Worm (Caenorhabditis elegans) whole organism, young adult: ENCODE data around the gene cpt-1.

ENCODE experiments used
- B0336.3 ChIP-seq: fragments of 200-800 bp; sonication (Bioruptor generic); IDR thresholded peaks from 2 replicates; pipeline ENCODE4 v1.3.6; 2022; ENCODE audit warnings: missing genetic modification characterization, missing compliant biosample characterization
- C17E4.6 ChIP-seq: fragments of 200-800 bp; sonication (Bioruptor generic); IDR thresholded peaks from 2 replicates; pipeline ENCODE4 v1.3.6; 2022; ENCODE audit warnings: missing genetic modification reagents, missing genetic modification characterization, missing compliant biosample characterization
- F22D6.2 ChIP-seq: sonication (generic microtip); optimal IDR thresholded peaks from 2 replicates; lab custom pipeline; 2016; ENCODE audit warnings: mild to moderate bottlenecking, missing genetic modification characterization, missing compliant biosample characterization
- F52B5.7 ChIP-seq: sonication (generic microtip); optimal IDR thresholded peaks from 2 replicates; lab custom pipeline; 2016; ENCODE audit warnings: mild to moderate bottlenecking, missing genetic modification characterization, missing compliant biosample characterization
- K12H6.12 ChIP-seq: fragments of 200-800 bp; sonication (Bioruptor generic); optimal IDR thresholded peaks from 2 replicates; lab custom pipeline; 2018; ENCODE audit warnings: mild to moderate bottlenecking, missing genetic modification characterization, missing compliant biosample characterization
- T26A5.8 ChIP-seq: sonication (generic microtip); optimal IDR thresholded peaks from 2 replicates; lab custom pipeline; 2016; ENCODE audit warnings: missing genetic modification characterization, missing compliant biosample characterization
- Y53G8AR.9 ChIP-seq: fragments of 200-800 bp; sonication (Bioruptor generic); conservative IDR thresholded peaks from 2 replicates; pipeline ENCODE4 v1.3.6; 2022; ENCODE audit warnings: missing genetic modification reagents, missing genetic modification characterization, missing compliant biosample characterization
- Y95B8A.8 ChIP-seq: fragments of 200-800 bp; sonication (Bioruptor generic); IDR thresholded peaks from 2 replicates; pipeline ENCODE4 v1.3.6; 2022; ENCODE audit warnings: missing genetic modification reagents, missing genetic modification characterization, missing compliant biosample characterization
- akir-1 ChIP-seq: fragments of 200-800 bp; sonication (Bioruptor generic); optimal IDR thresholded peaks from 2 replicates; lab custom pipeline; 2018; ENCODE audit warnings: mild to moderate bottlenecking, missing genetic modification characterization, moderate library complexity, missing compliant biosample characterization
- ama-1 ChIP-seq, 3 experiments: fragments of 150-350 bp in 1 of 3; sonication (generic microtip) in 2 of 3; optimal IDR thresholded peaks; 2 replicates each; lab custom pipeline; 2014 to 2018; ENCODE audit warnings: missing biosample characterization in 2 of 3, missing genetic modification characterization in 2 of 3, missing genetic modification reagents in 2 of 3
- athp-1 ChIP-seq: sonication (generic microtip); optimal IDR thresholded peaks from 2 replicates; lab custom pipeline; 2017; ENCODE audit warnings: mild to moderate bottlenecking, missing genetic modification characterization, missing compliant biosample characterization
- attf-3 ChIP-seq: fragments of 200-800 bp; sonication (Bioruptor generic); conservative IDR thresholded peaks from 2 replicates; pipeline ENCODE4 v1.3.6; 2022; ENCODE audit warnings: missing genetic modification reagents, missing genetic modification characterization, missing compliant biosample characterization
- attf-6 ChIP-seq: fragments of 200-800 bp; sonication (Bioruptor generic); IDR thresholded peaks from 2 replicates; pipeline ENCODE4 v1.3.6; 2022; ENCODE audit warnings: missing genetic modification reagents, missing genetic modification characterization, missing compliant biosample characterization
- cebp-1 ChIP-seq, 2 experiments: fragments of 200-800 bp in 1 of 2; sonication (Bioruptor generic) in 1 of 2; sonication (generic microtip) in 1 of 2; IDR thresholded peaks in 1 of 2; optimal IDR thresholded peaks in 1 of 2; 2 replicates each; pipeline versions ENCODE4 v1.3.6 to Lab custom; 2017 to 2022; ENCODE audit warnings: missing compliant biosample characterization in 2 of 2, missing genetic modification characterization in 2 of 2, mild to moderate bottlenecking in 1 of 2, missing genetic modification reagents in 1 of 2, moderate library complexity in 1 of 2
- ceh-58 ChIP-seq: fragments of 200-800 bp; sonication (Bioruptor generic); IDR thresholded peaks from 2 replicates; pipeline ENCODE4 v1.3.6; 2022; ENCODE audit warnings: missing genetic modification characterization, missing compliant biosample characterization
- ceh-79 ChIP-seq: sonication (generic microtip); optimal IDR thresholded peaks from 2 replicates; lab custom pipeline; 2017; ENCODE audit warnings: mild to moderate bottlenecking, missing genetic modification characterization, missing compliant biosample characterization
- chd-7 ChIP-seq: sonication (generic microtip); optimal IDR thresholded peaks from 2 replicates; lab custom pipeline; 2016; ENCODE audit warnings: mild to moderate bottlenecking, missing genetic modification characterization, moderate library complexity, missing compliant biosample characterization
- egl-18 ChIP-seq: fragments of 200-800 bp; sonication (Bioruptor generic); IDR thresholded peaks from 2 replicates; pipeline ENCODE4 v1.3.6; 2022; ENCODE audit warnings: missing genetic modification reagents, missing genetic modification characterization, missing compliant biosample characterization
- egrh-3 ChIP-seq: fragments of 200-800 bp; sonication (Bioruptor generic); IDR thresholded peaks from 2 replicates; pipeline ENCODE4 v1.3.6; 2022; ENCODE audit warnings: missing genetic modification reagents, missing genetic modification characterization, missing compliant biosample characterization
- ekl-4 ChIP-seq: fragments of 200-800 bp; sonication (Bioruptor generic); IDR thresholded peaks from 2 replicates; pipeline ENCODE4 v1.3.6; 2022; ENCODE audit warnings: missing genetic modification reagents, missing genetic modification characterization, missing compliant biosample characterization
- ets-4 ChIP-seq: fragments of 200-800 bp; sonication (Bioruptor generic); optimal IDR thresholded peaks from 2 replicates; lab custom pipeline; 2018; ENCODE audit warnings: mild to moderate bottlenecking, missing genetic modification characterization, missing compliant biosample characterization
- him-1 ChIP-seq: sonication (generic microtip); optimal IDR thresholded peaks from 2 replicates; lab custom pipeline; 2016; ENCODE audit warnings: missing genotype, missing genetic modification reagents, missing genetic modification characterization, missing compliant biosample characterization
- hlh-26 ChIP-seq: fragments of 200-800 bp; sonication (Bioruptor generic); conservative IDR thresholded peaks from 2 replicates; pipeline ENCODE4 v1.3.6; 2022; ENCODE audit warnings: missing genetic modification reagents, missing genetic modification characterization, missing compliant biosample characterization
- hmg-1.2 ChIP-seq: fragments of 200-800 bp; sonication (Bioruptor generic); IDR thresholded peaks from 2 replicates; pipeline ENCODE4 v1.3.6; 2022; ENCODE audit warnings: missing genetic modification reagents, missing genetic modification characterization, missing compliant biosample characterization
- hsf-1 ChIP-seq: fragments of 200-800 bp; sonication (Bioruptor generic); IDR thresholded peaks from 2 replicates; pipeline ENCODE4 v1.3.6; 2022; ENCODE audit warnings: missing genetic modification reagents, missing genetic modification characterization, missing compliant biosample characterization
- lin-26 ChIP-seq: fragments of 200-800 bp; sonication (Bioruptor generic); IDR thresholded peaks from 2 replicates; pipeline ENCODE4 v1.3.6; 2022; ENCODE audit warnings: missing genetic modification reagents, missing genetic modification characterization, missing compliant biosample characterization
- lin-35 ChIP-seq, 3 experiments: fragments of 150-350 bp in 2 of 3; sonication (generic microtip) in 1 of 3; optimal IDR thresholded peaks; 2 replicates each; lab custom pipeline; 2014 to 2018; ENCODE audit warnings: missing biosample characterization in 3 of 3, missing genetic modification characterization in 3 of 3, missing genetic modification reagents in 3 of 3
- lin-54 ChIP-seq: fragments of 200-800 bp; sonication (Bioruptor generic); optimal IDR thresholded peaks from 2 replicates; lab custom pipeline; 2018; ENCODE audit warnings: mild to moderate bottlenecking, missing genetic modification characterization, missing compliant biosample characterization
- lsy-27 ChIP-seq: sonication (generic microtip); optimal IDR thresholded peaks from 2 replicates; lab custom pipeline; 2017; ENCODE audit warnings: missing genetic modification characterization, mild to moderate bottlenecking, missing compliant biosample characterization, antibody characterized with exemption, missing genotype, borderline replicate concordance; ENCODE audit not compliant: insufficient read depth
- mcd-1 ChIP-seq: fragments of 200-800 bp; sonication (Bioruptor generic); IDR thresholded peaks from 2 replicates; pipeline ENCODE4 v1.3.6; 2022; ENCODE audit warnings: missing genetic modification reagents, missing genetic modification characterization, missing compliant biosample characterization
- mxl-1 ChIP-seq: sonication (generic microtip); optimal IDR thresholded peaks from 2 replicates; lab custom pipeline; 2016; ENCODE audit warnings: missing genetic modification characterization, missing compliant biosample characterization
- nfya-2 ChIP-seq: fragments of 200-800 bp; sonication (Bioruptor generic); IDR thresholded peaks from 2 replicates; pipeline ENCODE4 v1.3.6; 2022; ENCODE audit warnings: missing genetic modification reagents, missing genetic modification characterization, missing compliant biosample characterization
- nhr-179 ChIP-seq: sonication (generic microtip); optimal IDR thresholded peaks from 2 replicates; lab custom pipeline; 2016; ENCODE audit warnings: mild to moderate bottlenecking, missing genetic modification characterization, missing compliant biosample characterization
- nhr-90 ChIP-seq: sonication (generic microtip); optimal IDR thresholded peaks from 2 replicates; lab custom pipeline; 2016; ENCODE audit warnings: missing genotype, mild to moderate bottlenecking, missing genetic modification characterization, missing compliant biosample characterization
- rcor-1 ChIP-seq: fragments of 200-800 bp; sonication (Bioruptor generic); IDR thresholded peaks from 2 replicates; pipeline ENCODE4 v1.3.6; 2022; ENCODE audit warnings: missing genetic modification reagents, missing genetic modification characterization, missing compliant biosample characterization
- repo-1 ChIP-seq: sonication (generic microtip); optimal IDR thresholded peaks from 2 replicates; lab custom pipeline; 2017; ENCODE audit warnings: mild to moderate bottlenecking, missing genetic modification characterization, missing compliant biosample characterization
- rpc-1 ChIP-seq, 2 experiments: fragments of 150-350 bp in 1 of 2; sonication (generic microtip) in 1 of 2; optimal IDR thresholded peaks; 2 replicates each; lab custom pipeline; 2014 to 2018; ENCODE audit warnings: missing biosample characterization in 1 of 2, missing genetic modification characterization in 1 of 2, missing genetic modification reagents in 1 of 2, missing genotype in 1 of 2
- sdz-38 ChIP-seq: sonication (generic microtip); optimal IDR thresholded peaks from 2 replicates; lab custom pipeline; 2016; ENCODE audit warnings: missing genotype, missing genetic modification characterization, missing compliant biosample characterization
- snpc-4 ChIP-seq, 5 experiments: fragments of 150-350 bp in 1 of 5; sonication (generic microtip) in 4 of 5; optimal IDR thresholded peaks; 2 replicates each; lab custom pipeline; 2014 to 2018; ENCODE audit warnings: missing genetic modification characterization in 5 of 5, missing biosample characterization in 3 of 5, antibody characterized with exemption in 2 of 5, mild to moderate bottlenecking in 2 of 5, missing compliant biosample characterization in 2 of 5, missing genotype in 2 of 5, moderate library complexity in 2 of 5, missing genetic modification reagents in 1 of 5
- somi-1 ChIP-seq: fragments of 200-800 bp; sonication (Bioruptor generic); optimal IDR thresholded peaks from 2 replicates; lab custom pipeline; 2018; ENCODE audit warnings: mild to moderate bottlenecking, missing genetic modification characterization, missing compliant biosample characterization
- sptf-2 ChIP-seq: fragments of 200-800 bp; sonication (Bioruptor generic); optimal IDR thresholded peaks from 2 replicates; lab custom pipeline; 2018; ENCODE audit warnings: mild to moderate bottlenecking, missing genetic modification characterization, missing compliant biosample characterization
- tbp1 ChIP-seq: fragments of 200-800 bp; sonication (Bioruptor generic); optimal IDR thresholded peaks from 2 replicates; lab custom pipeline; 2018; ENCODE audit warnings: mild to moderate bottlenecking, missing genetic modification characterization, missing compliant biosample characterization
- tbx-9 ChIP-seq: sonication (generic microtip); optimal IDR thresholded peaks from 2 replicates; lab custom pipeline; 2016; ENCODE audit warnings: borderline replicate concordance, missing genetic modification characterization, inconsistent platforms, missing compliant biosample characterization
- unc-62 ChIP-seq: fragments of 150-350 bp; optimal IDR thresholded peaks from 2 replicates; lab custom pipeline; 2014; ENCODE audit warnings: missing biosample characterization, missing genetic modification reagents, missing genetic modification characterization
- zfh-2 ChIP-seq: fragments of 200-800 bp; sonication (Bioruptor generic); conservative IDR thresholded peaks from 2 replicates; pipeline ENCODE4 v1.3.6; 2022; ENCODE audit warnings: missing genetic modification reagents, missing genetic modification characterization, missing compliant biosample characterization

Gene cpt-1

DNA sequence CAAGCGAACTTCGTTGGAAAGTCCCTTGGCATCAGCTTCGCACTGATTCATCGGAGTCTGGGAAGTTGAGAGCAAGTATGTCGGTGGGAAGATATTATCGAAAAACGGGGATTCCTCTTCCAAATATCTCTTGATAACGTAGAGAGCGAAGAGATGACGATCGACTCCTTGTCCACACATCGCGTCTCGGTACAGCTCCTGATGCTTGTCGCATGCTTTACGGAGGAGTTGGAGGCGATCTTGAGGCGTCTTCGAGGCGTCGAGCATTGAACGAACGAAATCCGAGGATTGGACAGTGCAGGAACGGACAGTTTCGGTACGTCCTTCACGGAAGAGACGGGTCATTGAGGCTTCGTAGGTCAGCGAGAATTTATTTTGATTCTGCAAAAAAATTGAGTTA lies 6.8 kb downstream of the cpt-1 start (continued):
- TF ChIP-seq zfh-2 (GFP tag; lab: Robert Waterston, UW) (peak; percentile 57), nhr-179 (no peak), mcd-1 (GFP tag; lab: Robert Waterston, UW) (0 out of 2 replicates have a peak, but pooled peaks have one; percentile 23), Y95B8A.8 (GFP tag; lab: Robert Waterston, UW) (no peak), lin-35 (GFP tag; optimal IDR thresholded peaks at IDR 0.05; lab: Kevin White, UChicago) (no peak), sptf-2 (GFP tag; lab: Kevin White, UChicago) (no peak), attf-6 (no peak), ceh-58 (GFP tag; lab: Robert Waterston, UW) (no peak), B0336.3 (GFP tag; lab: Robert Waterston, UW) (0 out of 2 replicates have a peak, but pooled peaks have one; percentile 32), ceh-79 (tag; lab: Kevin White, UChicago) (no peak), mxl-1 (tag; lab: Kevin White, UChicago) (no peak), unc-62 (GFP tag; lab: Kevin White, UChicago) (no peak), him-1 (tag; lab: Kevin White, UChicago) (no peak), F22D6.2 (tag; lab: Kevin White, UChicago) (no peak), nfya-2 (GFP tag; lab: Robert Waterston, UW) (no peak), egl-18 (GFP tag; lab: Robert Waterston, UW) (no peak), tbx-9 (tag; lab: Kevin White, UChicago) (no peak), C17E4.6 (GFP tag; lab: Robert Waterston, UW) (no peak), egrh-3 (GFP tag; lab: Robert Waterston, UW) (no peak), somi-1 (GFP tag; lab: Kevin White, UChicago) (no peak), hlh-26 (GFP tag; lab: Robert Waterston, UW) (no peak)
- TF ChIP-seq, all 124 proteins: peak for 7

- TF ChIP-seq snpc-4 (GFP tag; optimal IDR thresholded peaks at IDR 0.05; lab: Kevin White, UChicago) (no peak), snpc-4 (tag; optimal IDR thresholded peaks at IDR 0.05; lab: Kevin White, UChicago) (no peak), lsy-27 (tag; lab: Kevin White, UChicago) (no peak), Y53G8AR.9 (GFP tag; lab: Robert Waterston, UW) (0 out of 2 replicates have a peak, but pooled peaks have one; percentile 11), athp-1 (tag; lab: Kevin White, UChicago) (peak; percentile 3), chd-7 (tag; lab: Kevin White, UChicago) (peak; percentile 49), mcd-1 (GFP tag; lab: Robert Waterston, UW) (peak; percentile 50), ets-4 (GFP tag; lab: Kevin White, UChicago) (no peak), nhr-90 (tag; lab: Kevin White, UChicago) (no peak), tbp1 (GFP tag; lab: Kevin White, UChicago) (peak; percentile 6), hmg-1.2 (GFP tag; lab: Robert Waterston, UW) (0 out of 2 replicates have a peak, but pooled peaks have one; percentile 4), somi-1 (GFP tag; lab: Kevin White, UChicago) (peak; percentile 30), ekl-4 (GFP tag; lab: Robert Waterston, UW) (no peak), ama-1 (optimal IDR thresholded peaks at IDR 0.05; lab: Kevin White, UChicago) (no peak), ama-1 (GFP tag; optimal IDR thresholded peaks at IDR 0.05; lab: Kevin White, UChicago) (peak; percentile 8 to 70), lin-26 (GFP tag; lab: Robert Waterston, UW) (no peak), sdz-38 (tag; lab: Kevin White, UChicago) (no peak), attf-6 (0 out of 2 replicates have a peak, but pooled peaks have one; percentile 19), F52B5.7 (tag; lab: Kevin White, UChicago) (peak; percentile 27), hsf-1 (peak; percentile 32; the same call in 1 of the 2 replicates), attf-3 (GFP tag; lab: Robert Waterston, UW) (no peak), akir-1 (GFP tag; lab: Kevin White, UChicago) (no peak), lin-54 (GFP tag; lab: Kevin White, UChicago) (peak; percentile 40), rpc-1 (optimal IDR thresholded peaks at IDR 0.05; lab: Kevin White, UChicago) (no peak), rpc-1 (tag; optimal IDR thresholded peaks at IDR 0.05; lab: Kevin White, UChicago) (no peak), repo-1 (tag; lab: Kevin White, UChicago) (peak; percentile 38), cebp-1 (GFP tag; IDR thresholded peaks at IDR 0.05; lab: Robert Waterston, UW) (peak; percentile 50; the same call in 1 of the 2 replicates), cebp-1 (tag; optimal IDR thresholded peaks at IDR 0.05; lab: Kevin White, UChicago) (peak; percentile 84), T26A5.8 (tag; lab: Kevin White, UChicago) (no peak), rcor-1 (GFP tag; lab: Robert Waterston, UW) (no peak), K12H6.12 (no peak)
These were observed 8.4 kb downstream of the cpt-1 start, which contains the start of gene alkb-7 for ce11 chrII:12787831-12788248. Gene alkb-7 (minus strand): TSS chrII:12788153.
